Fruit fly (Drosophila melanogaster) whole organism, embryonic: ENCODE measurements around the gene CG8944.

Experiments used
- ATbp ChIP-seq: fragments of 200-800 bp; sonication (Bioruptor generic); optimal IDR thresholded peaks from 2 replicates; lab custom pipeline; 2017; ENCODE audit warnings: missing biosample characterization, mild to moderate bottlenecking, missing genetic modification characterization, missing genetic modification reagents
- CG10147 ChIP-seq: fragments of 200-800 bp; sonication (Bioruptor generic); optimal IDR thresholded peaks from 2 replicates; lab custom pipeline; 2019; ENCODE audit warnings: missing biosample characterization, mild to moderate bottlenecking, missing genetic modification characterization, moderate library complexity
- CG10543 ChIP-seq: fragments of 200-800 bp; sonication (Bioruptor generic); optimal IDR thresholded peaks from 3 replicates; lab custom pipeline; 2017; ENCODE audit warnings: missing biosample characterization, mild to moderate bottlenecking, missing genetic modification characterization, moderate library complexity
- CG14667 ChIP-seq: fragments of 200-800 bp; sonication (Bioruptor generic); IDR thresholded peaks from 2 replicates; pipeline ENCODE4 v1.3.6; 2022; ENCODE audit warnings: missing biosample characterization, missing genetic modification characterization
- CG18764 ChIP-seq: fragments of 200-800 bp; sonication (Bioruptor generic); optimal IDR thresholded peaks from 3 replicates; lab custom pipeline; 2016; ENCODE audit warnings: missing biosample characterization, missing genetic modification characterization
- CG4617 ChIP-seq: fragments of 200-800 bp; sonication (Bioruptor generic); optimal IDR thresholded peaks from 3 replicates; lab custom pipeline; 2016; ENCODE audit warnings: missing biosample characterization, missing genetic modification characterization, borderline replicate concordance
- CG6854 ChIP-seq: fragments of 200-800 bp; sonication (Bioruptor generic); optimal IDR thresholded peaks from 3 replicates; lab custom pipeline; 2017; ENCODE audit warnings: missing biosample characterization, mild to moderate bottlenecking, missing genetic modification characterization
- CG7786 ChIP-seq: fragments of 200-800 bp; sonication (Bioruptor generic); optimal IDR thresholded peaks from 2 replicates; lab custom pipeline; 2016; ENCODE audit warnings: missing biosample characterization, missing genetic modification characterization
- CG8478 ChIP-seq: fragments of >200 bp; optimal IDR thresholded peaks from 2 replicates; lab custom pipeline; 2018
- Gsc ChIP-seq: fragments of 200-800 bp; sonication (Bioruptor generic); IDR thresholded peaks from 2 replicates; pipeline ENCODE4 v1.3.6; 2022; ENCODE audit warnings: missing biosample characterization, missing genetic modification characterization
- Rx ChIP-seq: fragments of 200-800 bp; sonication (Bioruptor generic); IDR thresholded peaks from 2 replicates; pipeline ENCODE4 v1.3.6; 2022; ENCODE audit warnings: missing biosample characterization, missing genetic modification characterization
- jigr1 ChIP-seq: fragments of 200-800 bp; sonication (Bioruptor generic); IDR thresholded peaks from 3 replicates; pipeline ENCODE4 v1.3.6; 2022; ENCODE audit warnings: missing biosample characterization, missing genetic modification characterization
- rib ChIP-seq: fragments of 200-800 bp; sonication (Bioruptor generic); IDR thresholded peaks from 2 replicates; pipeline ENCODE4 v1.3.6; 2022; ENCODE audit warnings: missing biosample characterization, missing genetic modification characterization

dm6 chrX:15778846-15779245, 32.8 kb upstream of the CG8944 start, which contains the start of gene CG43673:
- no peak for TF ChIP-seq CG18764
- TF ChIP-seq CG10543 (GFP tag; lab: Kevin White, UChicago): no peak
- TF ChIP-seq jigr1 (GFP tag; lab: Robert Waterston, UW): no peak
- TF ChIP-seq CG10147 (GFP tag; lab: Kevin White, UChicago): no peak
- TF ChIP-seq ATbp (GFP tag; lab: Kevin White, UChicago): no peak
- no peak for TF ChIP-seq Rx (GFP tag; lab: Robert Waterston, UW)
- TF ChIP-seq CG14667: no peak
- no peak for TF ChIP-seq rib (GFP tag; lab: Robert Waterston, UW)
- TF ChIP-seq CG6854 (GFP tag; lab: Kevin White, UChicago): no peak
- TF ChIP-seq CG4617: no peak
- TF ChIP-seq CG7786 (GFP tag; lab: Kevin White, UChicago): no peak
- no peak for TF ChIP-seq Gsc (GFP tag; lab: Robert Waterston, UW)
- no peak for TF ChIP-seq CG8478
